Worm (Caenorhabditis elegans): ENCODE measurements around the gene C29F5.8.

DNA sequence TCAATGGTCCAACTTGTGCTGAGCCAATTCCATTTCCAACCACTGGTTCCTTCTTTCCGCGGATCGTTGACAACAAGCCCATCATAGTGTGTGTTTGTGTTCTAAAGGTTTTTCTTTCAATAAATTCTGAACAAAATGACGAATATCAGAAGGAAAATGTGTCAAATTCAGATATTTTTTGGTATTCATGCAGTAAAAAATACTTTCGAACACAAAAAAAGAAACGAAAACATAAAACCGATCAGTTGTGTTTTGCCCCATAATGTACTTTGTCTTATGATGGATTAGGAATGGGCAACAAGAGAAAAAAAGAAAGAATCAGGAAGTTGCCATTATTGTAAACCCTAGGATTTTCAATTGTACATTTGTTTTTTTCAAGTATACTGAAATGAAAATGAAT is 3.0 kb downstream of the C29F5.8 start, which contains the start of gene glb-10:
- TF ChIP-seq unc-39 (tag; optimal IDR thresholded peaks at IDR 0.05) (no peak), lin-13 (GFP tag; optimal IDR thresholded peaks at IDR 0.05) (no peak), mxl-3 (GFP tag; optimal IDR thresholded peaks at IDR 0.05) (no peak), aha-1 (tag) (peak; percentile 80), ceh-32 (tag; optimal IDR thresholded peaks at IDR 0.05; ENCODE audit: poor library complexity) (no peak), nhr-76 (tag; optimal IDR thresholded peaks at IDR 0.05) (no peak), D1046.2 (GFP tag; IDR thresholded peaks at IDR 0.05) (no peak), madf-9 (GFP tag; conservative IDR thresholded peaks at IDR 0.05) (no peak), unc-130 (GFP tag; optimal IDR thresholded peaks at IDR 0.05) (no peak), lir-3 (tag; optimal IDR thresholded peaks at IDR 0.05) (no peak), vab-7 (GFP tag; IDR thresholded peaks at IDR 0.05) (no peak)

Data from whole organism, L4 larva.